Worm (Caenorhabditis elegans) whole organism, early embryonic: ENCODE measurements around the gene C49C8.6.

Experiments used
- aly-1 ChIP-seq: sonication (generic microtip); optimal IDR thresholded peaks from 2 replicates; lab custom pipeline; 2016; ENCODE audit warnings: missing genetic modification characterization, missing compliant biosample characterization
- ama-1 ChIP-seq: fragments of 150-350 bp; optimal IDR thresholded peaks from 2 replicates; lab custom pipeline; 2014
- ceh-36 ChIP-seq: sonication (generic microtip); optimal IDR thresholded peaks from 2 replicates; lab custom pipeline; 2016; ENCODE audit warnings: missing genetic modification characterization, inconsistent platforms, missing compliant biosample characterization
- hmbx-1 ChIP-seq: sonication (generic microtip); optimal IDR thresholded peaks from 2 replicates; lab custom pipeline; 2016; ENCODE audit warnings: mild to moderate bottlenecking, missing genetic modification characterization, missing compliant biosample characterization
- hnd-1 ChIP-seq: sonication (generic microtip); optimal IDR thresholded peaks from 2 replicates; lab custom pipeline; 2016; ENCODE audit warnings: missing genetic modification characterization, missing compliant biosample characterization
- pes-1 ChIP-seq: fragments of 200-800 bp; sonication (Bioruptor generic); IDR thresholded peaks from 2 replicates; pipeline ENCODE4 v1.3.6; 2022; ENCODE audit warnings: missing genetic modification reagents, missing genetic modification characterization, missing compliant biosample characterization
- scrt-1 ChIP-seq: fragments of 200-800 bp; sonication (Bioruptor generic); IDR thresholded peaks from 2 replicates; pipeline ENCODE4 v1.3.6; 2022; ENCODE audit warnings: missing genetic modification characterization, missing compliant biosample characterization
- tbx-11 ChIP-seq: fragments of 200-800 bp; sonication (Bioruptor generic); IDR thresholded peaks from 2 replicates; pipeline ENCODE4 v1.3.6; 2022; ENCODE audit warnings: missing genetic modification characterization, missing compliant biosample characterization
- tbx-37 ChIP-seq: fragments of 200-800 bp; sonication (Bioruptor generic); conservative IDR thresholded peaks from 2 replicates; pipeline ENCODE4 v1.3.6; 2022; ENCODE audit warnings: missing genetic modification reagents, missing genetic modification characterization, missing compliant biosample characterization
- tra-4 ChIP-seq: sonication (generic microtip); optimal IDR thresholded peaks from 2 replicates; lab custom pipeline; 2017; ENCODE audit warnings: missing genetic modification characterization, missing compliant biosample characterization

DNA sequence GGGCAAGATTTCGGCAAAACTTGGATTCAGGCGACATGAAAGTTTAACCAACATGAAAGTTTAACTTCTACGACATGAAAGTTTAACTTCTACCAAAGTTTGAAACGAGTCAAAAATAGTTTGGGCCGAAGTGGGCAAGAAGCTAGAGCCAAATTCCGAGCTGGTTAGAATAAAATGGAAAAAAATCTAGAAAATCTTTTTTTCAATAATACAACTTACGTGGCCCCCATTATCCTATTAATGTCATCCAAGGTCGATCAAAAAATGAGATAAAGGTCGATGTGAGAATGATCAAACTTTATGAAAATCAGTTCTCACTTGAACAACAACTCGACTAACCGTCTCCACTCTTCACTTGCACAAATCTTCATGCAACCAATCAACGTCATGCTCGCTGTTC is 19.3 kb upstream of the C49C8.6 start, which contains the start of gene F08B4.8:
- TF ChIP-seq ceh-36 (tag; lab: Kevin White, UChicago) (no peak), tra-4 (no peak), tbx-37 (GFP tag; lab: Robert Waterston, UW) (no peak), scrt-1 (GFP tag; lab: Robert Waterston, UW) (no peak), hnd-1 (no peak), aly-1 (tag; lab: Kevin White, UChicago) (no peak), pes-1 (GFP tag; lab: Robert Waterston, UW) (no peak), ama-1 (lab: Kevin White, UChicago) (no peak), hmbx-1 (no peak), tbx-11 (GFP tag; lab: Robert Waterston, UW) (no peak)
